Fruit fly (Drosophila melanogaster) whole organism, pupa: ENCODE results near the gene smp-30.

Experiments
- CG10348 ChIP-seq: fragments of 200-800 bp; sonication (Bioruptor generic); IDR thresholded peaks from 2 replicates; pipeline ENCODE4 v1.3.6; 2022; ENCODE audit warnings: missing biosample characterization, missing genetic modification characterization
- CG12605 ChIP-seq: fragments of 200-800 bp; sonication (Bioruptor generic); IDR thresholded peaks from 2 replicates; pipeline ENCODE4 v1.3.6; 2022; ENCODE audit warnings: missing biosample characterization, missing genetic modification characterization
- CG13204 ChIP-seq: fragments of 200-800 bp; sonication (Bioruptor generic); optimal IDR thresholded peaks from 2 replicates; lab custom pipeline; 2018; ENCODE audit warnings: missing biosample characterization, mild to moderate bottlenecking, missing genetic modification characterization, moderate library complexity
- CG14655 ChIP-seq: fragments of 200-800 bp; sonication (Bioruptor generic); optimal IDR thresholded peaks from 3 replicates; lab custom pipeline; 2017; ENCODE audit warnings: mild to moderate bottlenecking, missing biosample characterization, missing genetic modification reagents, missing genetic modification characterization
- CG15710 ChIP-seq: fragments of 200-800 bp; sonication (Bioruptor generic); optimal IDR thresholded peaks from 2 replicates; lab custom pipeline; 2018; ENCODE audit warnings: missing biosample characterization, mild to moderate bottlenecking, missing genetic modification characterization, moderate library complexity
- CG17806 ChIP-seq: fragments of 200-800 bp; sonication (Bioruptor generic); optimal IDR thresholded peaks from 2 replicates; lab custom pipeline; 2018; ENCODE audit warnings: missing biosample characterization, mild to moderate bottlenecking, missing genetic modification characterization, moderate library complexity
- CG32121 ChIP-seq: fragments of 200-800 bp; sonication (Bioruptor generic); IDR thresholded peaks from 2 replicates; pipeline ENCODE4 v1.3.6; 2022; ENCODE audit warnings: missing biosample characterization, missing genetic modification characterization
- CG34367 ChIP-seq: fragments of 200-800 bp; sonication (Bioruptor generic); optimal IDR thresholded peaks from 2 replicates; lab custom pipeline; 2018; ENCODE audit warnings: missing biosample characterization, mild to moderate bottlenecking, missing genetic modification characterization
- CG4496 ChIP-seq: fragments of 200-800 bp; sonication (Bioruptor generic); IDR thresholded peaks from 3 replicates; pipeline ENCODE4 v1.3.6; 2022; ENCODE audit warnings: missing biosample characterization, missing genetic modification characterization
- CG8159 ChIP-seq: fragments of 200-800 bp; sonication (Bioruptor generic); optimal IDR thresholded peaks from 3 replicates; lab custom pipeline; 2018; ENCODE audit warnings: missing biosample characterization, mild to moderate bottlenecking, missing genetic modification characterization, moderate library complexity
- CG8301 ChIP-seq: fragments of 200-800 bp; sonication (Bioruptor generic); optimal IDR thresholded peaks from 2 replicates; lab custom pipeline; 2018; ENCODE audit warnings: missing biosample characterization, mild to moderate bottlenecking, missing genetic modification characterization
- CG9948 ChIP-seq: fragments of 200-800 bp; sonication (Bioruptor generic); optimal IDR thresholded peaks from 2 replicates; lab custom pipeline; 2018; ENCODE audit warnings: missing biosample characterization, mild to moderate bottlenecking, missing genetic modification characterization, moderate library complexity
- D1 ChIP-seq: fragments of 200-800 bp; sonication (Bioruptor generic); optimal IDR thresholded peaks from 2 replicates; lab custom pipeline; 2018; ENCODE audit warnings: missing biosample characterization, mild to moderate bottlenecking, missing genetic modification characterization, moderate library complexity
- EcR ChIP-seq: fragments of 200-800 bp; sonication (Bioruptor generic); optimal IDR thresholded peaks from 3 replicates; lab custom pipeline; 2019; ENCODE audit warnings: missing biosample characterization, missing genetic modification characterization, mild to moderate bottlenecking, moderate library complexity, missing genetic modification reagents
- Pif1A ChIP-seq: fragments of 200-800 bp; sonication (Bioruptor generic); optimal IDR thresholded peaks from 3 replicates; lab custom pipeline; 2016; ENCODE audit warnings: missing biosample characterization, missing genetic modification characterization
- Pif1B ChIP-seq: fragments of 200-800 bp; sonication (Bioruptor generic); optimal IDR thresholded peaks from 3 replicates; lab custom pipeline; 2016; ENCODE audit warnings: missing biosample characterization, missing genetic modification characterization
- Snoo ChIP-seq: fragments of 200-800 bp; sonication (Bioruptor generic); optimal IDR thresholded peaks from 3 replicates; lab custom pipeline; 2017; ENCODE audit warnings: missing biosample characterization, mild to moderate bottlenecking, missing genetic modification characterization, inconsistent platforms

smp-30 gene

dm6 chr3R:14703302-14704192, 47.5 kb downstream of the smp-30 start:
- peak; percentile 79 for TF ChIP-seq EcR (GFP tag; lab: Kevin White, UChicago)
- TF ChIP-seq CG32121 (GFP tag; lab: Robert Waterston, UW), result no peak
- TF ChIP-seq CG17806 (tag; lab: Kevin White, UChicago), result no peak

dm6 chr3R:14696949-14697513, 54.0 kb downstream of the smp-30 start, which contains the start of gene Meltrin:
Gene Meltrin, minus strand, starts transcription at chr3R:14697292.
- TF ChIP-seq CG9948, result no peak
- no peak for TF ChIP-seq CG4496 (GFP tag; lab: Robert Waterston, UW)
- TF ChIP-seq CG8301, result no peak
- TF ChIP-seq CG15710 (tag; lab: Kevin White, UChicago), result peak; percentile 26
- peak; percentile 18 for TF ChIP-seq D1 (tag; lab: Kevin White, UChicago)
- TF ChIP-seq Pif1A (GFP tag; lab: Kevin White, UChicago), result no peak
- TF ChIP-seq CG8159, result peak; percentile 2
- TF ChIP-seq CG10348, result no peak
- peak; percentile 9 for TF ChIP-seq CG34367 (tag; lab: Kevin White, UChicago)
- TF ChIP-seq Pif1B (GFP tag; lab: Kevin White, UChicago), result peak; percentile 29
- peak; percentile 45 for TF ChIP-seq Snoo
- peak; percentile 69 for TF ChIP-seq EcR (GFP tag; lab: Kevin White, UChicago)
- TF ChIP-seq CG17806 (tag; lab: Kevin White, UChicago), result peak; percentile 1
- TF ChIP-seq CG13204 (GFP tag; lab: Kevin White, UChicago), result peak; percentile 20
- TF ChIP-seq CG14655 (GFP tag; lab: Kevin White, UChicago), result no peak
- no peak for TF ChIP-seq CG12605 (GFP tag; lab: Robert Waterston, UW)
